Worm (Caenorhabditis elegans): ENCODE data around the gene ZK1321.4.

Gene ZK1321.4

DNA sequence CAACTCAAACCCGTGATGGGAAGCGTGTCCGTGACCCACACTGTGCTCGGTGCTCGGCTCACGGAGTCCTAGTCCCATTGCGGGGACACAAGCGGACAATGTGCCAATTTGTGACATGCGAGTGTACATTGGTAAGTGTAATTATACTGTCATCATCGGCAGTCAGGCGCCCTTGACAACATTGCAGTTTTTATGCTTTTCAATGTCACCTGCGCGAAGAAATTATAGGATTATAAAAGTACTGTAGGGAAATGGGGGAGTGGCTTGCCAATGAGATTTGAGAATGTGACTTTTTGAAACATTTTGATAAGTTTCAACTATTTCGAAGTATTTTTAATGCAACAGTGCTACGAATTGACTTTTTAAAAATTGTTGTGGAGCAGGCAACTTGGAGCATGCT lies 38.0 kb downstream of the ZK1321.4 start:
- TF ChIP-seq F33H1.4 (GFP tag; IDR thresholded peaks at IDR 0.05) (no peak), F37B4.10 (GFP tag; IDR thresholded peaks at IDR 0.05) (no peak)

DNA sequence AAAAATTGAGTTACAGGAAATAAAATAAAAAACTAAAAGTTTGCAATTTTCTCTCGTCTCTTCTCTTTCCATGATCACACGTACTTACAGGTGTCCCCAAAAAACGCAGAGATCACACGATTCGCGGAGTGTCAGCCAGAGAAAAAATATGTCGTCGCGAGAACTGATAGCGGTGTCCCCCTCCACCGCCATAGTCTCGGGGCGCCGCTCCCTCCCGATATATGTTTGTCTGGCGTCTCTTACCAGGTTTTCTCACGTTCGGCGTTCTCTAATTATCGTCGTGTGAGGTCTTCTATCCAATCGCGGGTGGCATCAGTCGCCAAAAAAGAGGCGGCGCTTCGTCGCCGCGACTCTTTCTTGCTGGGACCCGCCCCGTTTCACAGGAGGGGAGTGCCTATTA lies 41.9 kb downstream of the ZK1321.4 start, which contains the start of gene mab-3:
Gene mab-3 (plus strand): TSS at position 328 of the 400 bp plus-strand sequence.
- TF ChIP-seq F37B4.10 (GFP tag; IDR thresholded peaks at IDR 0.05) (0 out of 2 replicates have a peak, but pooled peaks have one; percentile 12), mcd-1 (GFP tag; IDR thresholded peaks at IDR 0.05) (0 out of 2 replicates have a peak, but pooled peaks have one; percentile 29), hmg-1.2 (GFP tag; IDR thresholded peaks at IDR 0.05) (peak; percentile 76; the same call in 1 of the 2 replicates), dox-1 (GFP tag; IDR thresholded peaks at IDR 0.05) (peak; percentile 69), zfh-2 (GFP tag; conservative IDR thresholded peaks at IDR 0.05) (peak; percentile 30; the same call in 1 of the 2 replicates), nfyb-1 (GFP tag; IDR thresholded peaks at IDR 0.05) (peak; percentile 42; the same call in 1 of the 2 replicates)

DNA sequence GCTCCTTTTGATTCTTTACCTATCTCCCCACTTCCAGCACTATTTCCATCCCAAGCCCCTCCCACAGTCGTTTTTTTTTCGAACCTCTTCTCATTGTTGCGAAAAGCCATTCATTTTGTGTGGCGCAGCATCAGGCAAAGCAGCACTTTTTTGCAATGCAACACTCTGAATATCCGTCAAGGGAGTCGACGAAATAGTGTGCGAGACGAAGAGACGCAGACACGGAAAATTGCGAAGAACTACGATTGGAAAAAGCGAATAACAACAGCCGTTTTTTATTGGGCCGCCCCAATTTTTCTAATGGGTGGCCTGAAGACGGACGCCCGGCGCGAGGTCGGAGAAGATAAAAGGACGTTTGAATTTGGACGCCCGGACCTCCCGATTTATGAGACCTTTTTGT lies 43.9 kb downstream of the ZK1321.4 start:
- TF ChIP-seq F23B12.7 (tag; optimal IDR thresholded peaks at IDR 0.05; ENCODE audit: insufficient read depth) (no peak), chd-7 (tag; optimal IDR thresholded peaks at IDR 0.05) (no peak), ceh-58 (GFP tag; IDR thresholded peaks at IDR 0.05) (no peak), zfh-2 (GFP tag; conservative IDR thresholded peaks at IDR 0.05) (0 out of 2 replicates have a peak, but pooled peaks have one; percentile 12), dpff-1 (tag; optimal IDR thresholded peaks at IDR 0.05) (no peak), ztf-22 (GFP tag; optimal IDR thresholded peaks at IDR 0.05) (no peak), akir-1 (GFP tag; optimal IDR thresholded peaks at IDR 0.05) (no peak), gei-17 (GFP tag; optimal IDR thresholded peaks at IDR 0.05) (no peak), hmg-1.2 (GFP tag; IDR thresholded peaks at IDR 0.05) (peak; percentile 93), nhr-27 (tag; optimal IDR thresholded peaks at IDR 0.05) (no peak)

DNA sequence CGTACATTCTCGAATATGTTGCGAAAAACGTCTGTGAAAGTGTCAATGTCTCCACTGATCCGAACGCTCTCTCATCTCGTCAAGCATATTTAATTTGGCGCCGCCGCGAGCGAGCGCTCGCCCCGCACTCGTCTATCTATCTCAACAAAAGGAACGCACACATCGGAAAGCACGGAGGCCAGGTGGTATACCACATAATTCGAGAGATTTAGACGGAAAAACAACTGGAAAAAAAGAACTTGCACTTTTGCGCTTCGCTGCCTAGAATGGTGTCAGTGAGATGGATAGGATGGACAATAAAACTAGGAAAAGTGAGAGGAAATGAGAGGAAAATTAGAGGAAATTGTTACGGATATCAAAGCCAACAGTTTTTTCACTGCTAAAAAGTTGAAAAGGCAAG lies 44.5 kb downstream of the ZK1321.4 start:
- TF ChIP-seq lir-1 (GFP tag; conservative IDR thresholded peaks at IDR 0.05): no peak
- no peak for TF ChIP-seq hmg-20 (GFP tag; IDR thresholded peaks at IDR 0.05)
- TF ChIP-seq F22D6.2 (tag; optimal IDR thresholded peaks at IDR 0.05): no peak
- no peak for TF ChIP-seq efl-1 (GFP tag; optimal IDR thresholded peaks at IDR 0.05)
- no peak for TF ChIP-seq T07F8.4 (tag; optimal IDR thresholded peaks at IDR 0.05)
- TF ChIP-seq ekl-4 (GFP tag; IDR thresholded peaks at IDR 0.05): no peak
- TF ChIP-seq ceh-27 (GFP tag; optimal IDR thresholded peaks at IDR 0.05): no peak
- TF ChIP-seq F49E8.2 (tag; optimal IDR thresholded peaks at IDR 0.05; ENCODE audit: insufficient read depth): no peak
- TF ChIP-seq ets-4 (GFP tag; optimal IDR thresholded peaks at IDR 0.05): no peak

DNA sequence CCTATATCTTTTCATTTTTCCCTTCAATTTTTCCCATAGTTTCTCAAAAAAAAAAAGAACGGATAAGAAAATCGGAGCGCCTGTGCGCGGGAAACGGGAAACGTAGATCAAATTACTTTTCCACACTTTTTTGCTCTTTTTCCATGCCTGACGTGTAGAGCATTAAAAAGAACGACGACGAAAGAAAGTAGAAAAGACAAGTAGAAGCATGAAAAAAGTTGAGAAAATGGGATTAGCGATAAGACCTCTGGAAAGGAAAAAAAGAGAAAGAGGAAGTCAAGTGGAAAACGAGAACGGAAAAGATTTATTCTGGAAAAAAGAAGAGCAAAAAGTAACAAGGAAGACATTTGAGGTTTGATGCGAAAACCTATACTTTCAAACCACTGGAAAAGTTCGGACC lies 45.2 kb downstream of the ZK1321.4 start:
- TF ChIP-seq hlh-12 (tag; optimal IDR thresholded peaks at IDR 0.05) (no peak), efl-1 (GFP tag; optimal IDR thresholded peaks at IDR 0.05) (peak; percentile 34)

DNA sequence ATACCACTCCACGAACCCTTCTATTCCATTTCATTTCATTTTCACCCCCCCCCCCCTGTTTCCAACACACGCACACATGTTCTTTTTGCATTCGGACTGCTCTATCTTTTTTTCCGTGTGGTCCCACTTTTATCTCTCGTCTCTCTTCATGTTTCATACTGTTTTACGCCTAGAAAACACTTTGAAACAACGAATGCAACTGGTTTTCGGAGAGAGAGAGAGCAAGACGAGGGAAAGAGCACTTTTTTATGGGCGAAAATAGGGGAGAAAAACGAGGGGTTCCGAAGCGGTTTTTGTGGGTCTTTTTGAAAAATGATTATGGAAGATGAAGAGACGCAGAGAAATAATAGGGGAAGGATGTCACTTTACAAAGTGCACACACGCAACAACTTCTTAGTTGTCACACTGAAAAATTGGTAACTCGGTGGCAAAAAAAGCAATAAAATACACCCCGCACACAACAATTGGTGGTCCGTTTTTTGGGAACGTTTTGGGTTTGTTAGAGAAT lies 46.5 kb downstream of the ZK1321.4 start:
- TF ChIP-seq Y79H2A.3 (GFP tag; conservative IDR thresholded peaks at IDR 0.05): no peak
- no peak for TF ChIP-seq atf-7 (tag; optimal IDR thresholded peaks at IDR 0.05)
- TF ChIP-seq cebp-2 (GFP tag; IDR thresholded peaks at IDR 0.05): no peak
- TF ChIP-seq F33H1.4 (GFP tag; IDR thresholded peaks at IDR 0.05): no peak
- TF ChIP-seq nhr-120 (GFP tag; IDR thresholded peaks at IDR 0.05): no peak
- TF ChIP-seq dox-1 (GFP tag; IDR thresholded peaks at IDR 0.05): no peak
- TF ChIP-seq rpc-1 (optimal IDR thresholded peaks at IDR 0.05): no peak
- TF ChIP-seq rpc-1 (tag; optimal IDR thresholded peaks at IDR 0.05): no peak
- TF ChIP-seq bed-1 (GFP tag; IDR thresholded peaks at IDR 0.05): no peak
- TF ChIP-seq sdz-38 (tag; optimal IDR thresholded peaks at IDR 0.05): no peak
- no peak for TF ChIP-seq mes-4 (tag; optimal IDR thresholded peaks at IDR 0.05)
- TF ChIP-seq ceh-27 (GFP tag; optimal IDR thresholded peaks at IDR 0.05): no peak
- no peak for TF ChIP-seq ztf-28 (GFP tag; IDR thresholded peaks at IDR 0.05)
- TF ChIP-seq ccch-3 (GFP tag; optimal IDR thresholded peaks at IDR 0.05): no peak
- no peak for TF ChIP-seq F57C9.4 (tag; optimal IDR thresholded peaks at IDR 0.05)
- no peak for TF ChIP-seq lin-40 (tag; optimal IDR thresholded peaks at IDR 0.05)
- no peak for TF ChIP-seq cebp-1 (GFP tag; IDR thresholded peaks at IDR 0.05)
- no peak for TF ChIP-seq cebp-1 (tag; optimal IDR thresholded peaks at IDR 0.05)
